Worm (Caenorhabditis elegans) whole organism, L3 larva: ENCODE results near the gene Y57G11C.30.

Source experiments
- R02D3.7 ChIP-seq: fragments of 150-350 bp; optimal IDR thresholded peaks from 2 replicates; lab custom pipeline; 2014; ENCODE audit warnings: missing biosample characterization, missing genetic modification characterization
- ceh-9 ChIP-seq: sonication (generic microtip); optimal IDR thresholded peaks from 2 replicates; lab custom pipeline; 2018; ENCODE audit warnings: missing biosample characterization, missing genetic modification characterization
- fkh-10 ChIP-seq: sonication (generic microtip); optimal IDR thresholded peaks from 2 replicates; lab custom pipeline; 2017; ENCODE audit warnings: missing biosample characterization, missing genetic modification reagents, missing genetic modification characterization
- fos-1 ChIP-seq: fragments of 150-350 bp; optimal IDR thresholded peaks from 2 replicates; lab custom pipeline; 2014; ENCODE audit warnings: missing biosample characterization, missing genetic modification characterization
- nfya-1 ChIP-seq: sonication (generic microtip); optimal IDR thresholded peaks from 2 replicates; lab custom pipeline; 2017; ENCODE audit warnings: missing genetic modification characterization, mild to moderate bottlenecking, missing compliant biosample characterization, antibody characterized with exemption, moderate library complexity; ENCODE audit not compliant: insufficient read depth
- nhr-12 ChIP-seq: fragments of 150-350 bp; optimal IDR thresholded peaks from 2 replicates; lab custom pipeline; 2014; ENCODE audit warnings: missing biosample characterization, missing genetic modification characterization
- nhr-77 ChIP-seq: fragments of 150-350 bp; optimal IDR thresholded peaks from 2 replicates; lab custom pipeline; 2014; ENCODE audit warnings: missing biosample characterization, missing genetic modification characterization
- snpc-4 ChIP-seq: fragments of 150-350 bp; optimal IDR thresholded peaks from 2 replicates; lab custom pipeline; 2014; ENCODE audit warnings: missing biosample characterization, missing genetic modification characterization

DNA sequence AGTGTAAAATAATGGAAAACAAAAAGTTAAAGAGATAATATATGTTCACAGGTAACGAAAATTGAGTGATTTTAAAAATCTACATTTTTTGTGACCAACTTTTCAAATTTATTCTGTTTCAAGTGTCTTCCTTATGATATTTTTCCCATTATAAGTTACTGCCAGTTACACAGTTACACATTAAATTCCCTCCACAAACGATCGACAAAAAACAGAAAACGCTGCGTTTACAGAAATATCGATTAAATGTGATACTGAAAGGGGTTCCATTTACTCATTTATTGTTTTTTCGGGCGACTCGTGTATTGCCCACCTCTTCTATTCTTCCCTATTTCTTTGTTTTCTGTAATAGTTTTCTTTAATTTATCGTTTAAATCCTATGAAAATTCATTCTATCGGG is 1.7 kb upstream of the Y57G11C.30 start, which contains the start of gene Y57G11C.1144:
- TF ChIP-seq snpc-4 (tag; lab: Kevin White, UChicago) (no peak), nhr-12 (tag; lab: Kevin White, UChicago) (no peak), nhr-77 (tag; lab: Kevin White, UChicago) (no peak), R02D3.7 (no peak), fkh-10 (GFP tag; lab: Kevin White, UChicago) (no peak), ceh-9 (no peak), fos-1 (tag; lab: Kevin White, UChicago) (no peak), nfya-1 (tag; lab: Kevin White, UChicago) (no peak)
